Fruit fly (Drosophila melanogaster) whole organism, wandering third instar larva: ENCODE measurements around the gene CG13921.

Source experiments
- Abd-B ChIP-seq: fragments of >200 bp; optimal IDR thresholded peaks from 2 replicates; lab custom pipeline; 2017; ENCODE audit warnings: missing biosample characterization, missing genetic modification characterization
- CG32264 ChIP-seq: fragments of 200-800 bp; sonication (Bioruptor generic); optimal IDR thresholded peaks from 2 replicates; lab custom pipeline; 2016; ENCODE audit warnings: missing biosample characterization, missing genetic modification characterization
- CrebA ChIP-seq: fragments of 200-800 bp; sonication (Bioruptor generic); optimal IDR thresholded peaks from 2 replicates; lab custom pipeline; 2016; ENCODE audit warnings: missing biosample characterization, mild to moderate bottlenecking, missing genetic modification characterization, borderline replicate concordance
- Dif ChIP-seq: fragments of 200-275, 200-300 bp; sonication (Bioruptor generic); optimal IDR thresholded peaks from 2 replicates; lab custom pipeline; 2018; ENCODE audit warnings: missing biosample characterization, missing genetic modification characterization; ENCODE audit not compliant: partially characterized antibody
- GATAd ChIP-seq: sonication (Bioruptor generic); optimal IDR thresholded peaks from 2 replicates; lab custom pipeline; 2016; ENCODE audit warnings: missing biosample characterization, missing genetic modification characterization
- HLH106 ChIP-seq: fragments of 200-800 bp; optimal IDR thresholded peaks from 3 replicates; lab custom pipeline; 2019; ENCODE audit warnings: missing biosample characterization, mild to moderate bottlenecking, missing genetic modification characterization, moderate library complexity
- Hnf4 ChIP-seq: fragments of 200-800 bp; sonication (Bioruptor generic); optimal IDR thresholded peaks from 2 replicates; lab custom pipeline; 2016; ENCODE audit warnings: missing biosample characterization, mild to moderate bottlenecking, missing genetic modification characterization
- Hr78 ChIP-seq: fragments of >200 bp; optimal IDR thresholded peaks from 2 replicates; lab custom pipeline; 2017; ENCODE audit warnings: missing biosample characterization, missing genetic modification characterization
- Hr83 ChIP-seq: fragments of 200-300 bp; sonication (Bioruptor generic); optimal IDR thresholded peaks from 2 replicates; lab custom pipeline; 2016; ENCODE audit warnings: missing biosample characterization, mild to moderate bottlenecking, missing genetic modification characterization, moderate library complexity; ENCODE audit not compliant: poor library complexity, severe bottlenecking
- Mio ChIP-seq: sonication (Bioruptor generic); optimal IDR thresholded peaks from 2 replicates; lab custom pipeline; 2016; ENCODE audit warnings: missing biosample characterization, missing genetic modification characterization
- Myc ChIP-seq: fragments of >200 bp; optimal IDR thresholded peaks from 2 replicates; lab custom pipeline; 2017
- OdsH ChIP-seq: fragments of 200-800 bp; sonication (Bioruptor generic); optimal IDR thresholded peaks from 2 replicates; lab custom pipeline; 2016; ENCODE audit warnings: missing biosample characterization, mild to moderate bottlenecking, missing genetic modification characterization
- Rel ChIP-seq, 2 experiments: fragments of 200-800 bp; sonication (Bioruptor generic) in 1 of 2; optimal IDR thresholded peaks; 2 replicates in 1 of 2; 3 replicates in 1 of 2; lab custom pipeline; 2016 to 2019; ENCODE audit warnings: mild to moderate bottlenecking in 2 of 2, missing biosample characterization in 2 of 2, missing genetic modification characterization in 2 of 2, moderate library complexity in 1 of 2
- Sp1 ChIP-seq: fragments of 200-800 bp; sonication (Bioruptor generic); optimal IDR thresholded peaks from 3 replicates; lab custom pipeline; 2019; ENCODE audit warnings: missing biosample characterization, mild to moderate bottlenecking, missing genetic modification characterization, moderate library complexity
- Vsx2 ChIP-seq: fragments of 200-300, 225-300 bp; sonication (Bioruptor generic); optimal IDR thresholded peaks from 2 replicates; lab custom pipeline; 2018; ENCODE audit warnings: missing biosample characterization, missing genetic modification characterization; ENCODE audit not compliant: partially characterized antibody
- brk ChIP-seq: fragments of 200-800 bp; sonication (Bioruptor generic); optimal IDR thresholded peaks from 2 replicates; lab custom pipeline; 2016; ENCODE audit warnings: missing biosample characterization, mild to moderate bottlenecking, missing genetic modification characterization
- dl ChIP-seq, 2 experiments: fragments of 175-275, 200-275 bp in 1 of 2; fragments of 200-275 bp in 1 of 2; sonication (Bioruptor generic); optimal IDR thresholded peaks; lab custom pipeline; 2018; ENCODE audit warnings: mild to moderate bottlenecking in 2 of 2, missing biosample characterization in 2 of 2, missing genetic modification characterization in 2 of 2, moderate library complexity in 2 of 2; ENCODE audit not compliant: partially characterized antibody in 2 of 2, insufficient read depth in 1 of 2
- dsf ChIP-seq: sonication (Bioruptor generic); optimal IDR thresholded peaks from 2 replicates; lab custom pipeline; 2016; ENCODE audit warnings: missing biosample characterization, missing genetic modification characterization, borderline replicate concordance
- ey ChIP-seq: fragments of 200-800 bp; sonication (Bioruptor generic); optimal IDR thresholded peaks from 2 replicates; lab custom pipeline; 2016; ENCODE audit warnings: missing biosample characterization, missing genetic modification characterization
- fru ChIP-seq: fragments of 200-800 bp; sonication (Bioruptor generic); optimal IDR thresholded peaks from 3 replicates; lab custom pipeline; 2016; ENCODE audit warnings: missing biosample characterization, mild to moderate bottlenecking, missing genetic modification characterization
- h ChIP-seq: fragments of 200-800 bp; sonication (Bioruptor generic); optimal IDR thresholded peaks from 3 replicates; lab custom pipeline; 2016; ENCODE audit warnings: missing biosample characterization, mild to moderate bottlenecking, missing genetic modification characterization
- lola ChIP-seq: fragments of >200 bp; optimal IDR thresholded peaks from 2 replicates; lab custom pipeline; 2017; ENCODE audit warnings: missing biosample characterization, missing genetic modification characterization
- pan ChIP-seq: fragments of >200 bp; optimal IDR thresholded peaks from 2 replicates; lab custom pipeline; 2017
- psq ChIP-seq: fragments of 200-800 bp; sonication (Bioruptor generic); optimal IDR thresholded peaks from 3 replicates; lab custom pipeline; 2017; ENCODE audit warnings: missing biosample characterization, mild to moderate bottlenecking, missing genetic modification characterization, moderate library complexity
- rgr ChIP-seq: fragments of 200-800 bp; sonication (Bioruptor generic); optimal IDR thresholded peaks from 3 replicates; lab custom pipeline; 2016; ENCODE audit warnings: missing biosample characterization, mild to moderate bottlenecking, missing genetic modification characterization
- sv ChIP-seq: fragments of 200-800 bp; sonication (Bioruptor generic); optimal IDR thresholded peaks from 3 replicates; lab custom pipeline; 2016; ENCODE audit warnings: missing biosample characterization, missing genetic modification characterization
- tai ChIP-seq: sonication (Bioruptor generic); optimal IDR thresholded peaks from 2 replicates; lab custom pipeline; 2016; ENCODE audit warnings: missing biosample characterization, missing genetic modification characterization
- usp ChIP-seq: fragments of >200 bp; optimal IDR thresholded peaks from 2 replicates; lab custom pipeline; 2017; ENCODE audit warnings: missing biosample characterization, missing genetic modification characterization
- woc ChIP-seq: sonication (Bioruptor generic); optimal IDR thresholded peaks from 2 replicates; lab custom pipeline; 2016; ENCODE audit warnings: missing biosample characterization, mild to moderate bottlenecking, missing genetic modification characterization

Gene CG13921

DNA sequence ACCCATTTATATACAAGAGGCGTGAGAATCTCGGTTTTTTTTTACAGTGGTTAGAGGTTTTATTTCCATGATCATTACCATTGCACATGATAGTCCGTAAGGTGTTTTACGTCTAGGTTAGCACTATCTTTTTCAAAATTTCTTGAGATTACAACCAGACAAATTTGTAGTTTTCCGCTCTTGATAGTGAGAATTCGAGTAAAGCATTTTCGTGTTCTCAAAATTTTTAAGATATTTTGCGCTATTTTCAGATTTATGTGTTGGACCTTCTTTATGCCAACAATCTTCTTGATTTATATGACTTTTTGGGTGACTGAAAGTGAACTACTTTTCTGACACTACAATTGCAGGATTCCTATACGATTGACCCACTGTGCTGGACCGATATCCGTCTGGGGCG, 5.6 kb upstream of the CG13921 start (continued):
- TF ChIP-seq Mio (GFP tag; lab: Kevin White, UChicago) = no peak
- no peak for TF ChIP-seq sv (GFP tag; lab: Kevin White, UChicago)
- no peak for TF ChIP-seq brk
- no peak for TF ChIP-seq pan (lab: Kevin White, UChicago)
- TF ChIP-seq Vsx2 = no peak
- TF ChIP-seq Dif (GFP tag; lab: Kevin White, UChicago) = no peak
- TF ChIP-seq woc (GFP tag; lab: Kevin White, UChicago) = no peak
- no peak for TF ChIP-seq CrebA (GFP tag; lab: Kevin White, UChicago)
- peak; percentile 60 for TF ChIP-seq ey (GFP tag; lab: Kevin White, UChicago)
- no peak for TF ChIP-seq Myc (lab: Kevin White, UChicago)
- no peak for TF ChIP-seq usp (GFP tag; lab: Kevin White, UChicago)
- TF ChIP-seq Rel (GFP tag; optimal IDR thresholded peaks at IDR 0.05; lab: Kevin White, UChicago) = no peak
- no peak for TF ChIP-seq Rel (tag; optimal IDR thresholded peaks at IDR 0.05; lab: Kevin White, UChicago)
- peak; percentile 20 for TF ChIP-seq h (GFP tag; lab: Kevin White, UChicago)
- no peak for TF ChIP-seq tai (GFP tag; lab: Kevin White, UChicago)
- TF ChIP-seq Hr78 (GFP tag; lab: Kevin White, UChicago) = no peak

DNA sequence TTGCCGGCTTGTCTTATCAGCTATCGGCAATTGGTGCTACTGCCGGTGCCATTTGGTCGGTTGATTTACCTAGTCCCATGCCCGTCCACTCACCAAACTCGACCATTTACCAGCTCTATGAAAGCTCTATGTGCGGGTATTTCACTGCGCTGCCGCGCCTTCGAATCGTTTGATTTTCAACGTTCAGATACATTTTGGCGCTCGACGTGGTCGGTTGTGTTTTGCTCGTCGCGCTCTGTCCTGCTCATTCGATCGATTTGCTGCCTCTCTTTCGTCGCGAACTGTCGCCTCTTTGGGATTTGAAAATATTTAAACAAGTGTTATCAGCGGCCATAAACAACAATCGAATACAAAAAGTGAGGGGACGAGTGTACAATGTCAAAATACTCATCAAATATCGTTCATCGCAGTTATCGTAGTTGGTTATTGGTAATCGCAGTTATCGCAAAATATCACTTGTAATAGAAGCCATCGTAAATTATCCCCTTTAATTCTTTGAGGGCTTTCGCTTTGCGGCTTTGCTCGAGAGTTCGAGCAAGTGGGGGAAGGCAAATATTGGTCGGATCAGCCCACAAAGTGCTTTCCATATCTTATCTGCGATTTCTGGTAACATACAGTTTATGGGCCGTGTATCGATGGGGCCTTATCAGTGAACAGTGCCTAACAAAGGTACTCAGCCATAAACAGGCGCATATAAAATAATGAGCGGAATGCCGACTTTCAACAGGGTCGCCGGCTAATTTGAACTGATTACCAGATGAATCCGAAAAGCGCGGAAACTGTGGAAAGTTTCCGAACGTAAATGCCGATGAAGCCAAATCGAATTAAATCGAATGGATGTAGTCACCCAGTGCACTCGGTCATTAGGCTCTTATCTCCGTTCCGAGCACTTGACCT, 4.8 kb upstream of the CG13921 start:
- TF ChIP-seq woc (GFP tag; lab: Kevin White, UChicago) = peak; percentile 0
- peak; percentile 1 for TF ChIP-seq Sp1 (GFP tag; lab: Kevin White, UChicago)
- no peak for TF ChIP-seq ey (GFP tag; lab: Kevin White, UChicago)
- TF ChIP-seq HLH106 (tag; lab: Kevin White, UChicago) = no peak
- no peak for TF ChIP-seq Rel (GFP tag; optimal IDR thresholded peaks at IDR 0.05; lab: Kevin White, UChicago)
- peak; percentile 23 for TF ChIP-seq Rel (tag; optimal IDR thresholded peaks at IDR 0.05; lab: Kevin White, UChicago)
- TF ChIP-seq dsf (GFP tag; lab: Kevin White, UChicago) = no peak
- TF ChIP-seq Dif (GFP tag; lab: Kevin White, UChicago) = peak; percentile 46

DNA sequence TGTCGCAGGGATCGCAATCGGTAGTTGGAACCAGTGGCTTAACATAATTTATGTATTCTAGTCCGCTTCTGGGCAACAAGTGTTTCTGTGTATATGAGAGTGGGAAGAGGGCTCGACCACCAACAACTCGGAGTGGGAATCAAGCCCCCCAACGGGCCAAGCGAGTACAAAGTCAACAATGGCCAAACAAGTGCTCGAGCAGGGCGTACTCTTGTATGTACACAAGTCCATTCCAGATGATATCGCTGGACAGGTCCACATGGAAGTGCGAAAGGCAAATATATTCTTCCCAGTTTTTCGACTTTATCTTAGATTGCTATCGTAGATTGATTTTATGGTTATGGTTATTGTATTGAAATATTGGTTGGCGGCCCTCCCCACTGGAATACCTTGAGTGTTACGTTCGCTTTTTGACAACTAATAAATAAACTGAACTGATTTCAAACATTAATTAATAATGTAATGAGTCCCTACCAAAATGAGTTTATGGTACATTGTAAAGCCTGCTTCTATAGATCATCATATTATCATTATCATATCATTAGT, 4.1 kb upstream of the CG13921 start:
- TF ChIP-seq pan (lab: Kevin White, UChicago) = no peak
- no peak for TF ChIP-seq h (GFP tag; lab: Kevin White, UChicago)
- TF ChIP-seq dl (GFP tag; optimal IDR thresholded peaks at IDR 0.05; lab: Kevin White, UChicago; ENCODE audit: insufficient read depth in 1 of 2, partially characterized antibody in 2 of 2) = no peak
- TF ChIP-seq ey (GFP tag; lab: Kevin White, UChicago) = no peak
- no peak for TF ChIP-seq OdsH (GFP tag; lab: Kevin White, UChicago)
- TF ChIP-seq Hr83 (GFP tag; lab: Kevin White, UChicago) = peak; percentile 46
- TF ChIP-seq brk = no peak
- TF ChIP-seq rgr (GFP tag; lab: Kevin White, UChicago) = no peak
- TF ChIP-seq CrebA (GFP tag; lab: Kevin White, UChicago) = no peak
- no peak for TF ChIP-seq Mio (GFP tag; lab: Kevin White, UChicago)
- TF ChIP-seq psq (GFP tag; lab: Kevin White, UChicago) = no peak
- TF ChIP-seq Myc (lab: Kevin White, UChicago) = no peak
- no peak for TF ChIP-seq HLH106 (tag; lab: Kevin White, UChicago)
- TF ChIP-seq Hnf4 (GFP tag; lab: Kevin White, UChicago) = peak; percentile 32
- no peak for TF ChIP-seq Abd-B
- TF ChIP-seq usp (GFP tag; lab: Kevin White, UChicago) = no peak
- TF ChIP-seq CG32264 (GFP tag; lab: Kevin White, UChicago) = no peak

DNA sequence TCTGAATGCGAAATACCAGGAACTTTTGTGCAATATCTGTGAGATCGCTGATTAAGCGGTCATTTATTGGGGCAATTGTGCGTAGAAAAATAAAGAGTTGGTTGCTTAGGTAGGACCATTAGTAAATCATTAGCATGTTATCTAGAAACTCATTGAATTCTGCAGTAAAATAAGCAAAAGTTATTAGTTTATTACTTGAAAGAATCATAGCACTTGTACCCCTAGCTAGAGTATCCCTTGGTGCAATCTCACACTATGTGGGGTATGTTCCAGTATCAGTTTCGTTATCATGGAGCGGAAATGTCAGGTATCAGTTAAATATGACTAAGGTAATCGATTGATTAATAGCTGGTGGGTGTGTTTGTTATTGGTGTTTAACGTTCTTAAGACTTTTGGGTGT, 1.3 kb upstream of the CG13921 start:
- TF ChIP-seq ey (GFP tag; lab: Kevin White, UChicago) = no peak
- TF ChIP-seq Vsx2 = no peak
- no peak for TF ChIP-seq fru (GFP tag; lab: Kevin White, UChicago)
- no peak for TF ChIP-seq Hr78 (GFP tag; lab: Kevin White, UChicago)
- TF ChIP-seq brk = no peak
- TF ChIP-seq Hr83 (GFP tag; lab: Kevin White, UChicago) = no peak
- TF ChIP-seq dsf (GFP tag; lab: Kevin White, UChicago) = no peak
- no peak for TF ChIP-seq Abd-B
- no peak for TF ChIP-seq psq (GFP tag; lab: Kevin White, UChicago)
- no peak for TF ChIP-seq lola
- no peak for TF ChIP-seq pan (lab: Kevin White, UChicago)
- TF ChIP-seq HLH106 (tag; lab: Kevin White, UChicago) = no peak
- TF ChIP-seq usp (GFP tag; lab: Kevin White, UChicago) = no peak
- no peak for TF ChIP-seq Myc (lab: Kevin White, UChicago)
- no peak for TF ChIP-seq CG32264 (GFP tag; lab: Kevin White, UChicago)
- no peak for TF ChIP-seq Hnf4 (GFP tag; lab: Kevin White, UChicago)
- no peak for TF ChIP-seq GATAd
